Worm (Caenorhabditis elegans) whole organism, midembryonic: Measurements from ENCODE around the gene W08F4.12.

Experiments
- T22C8.4 ChIP-seq: fragments of 200-800 bp; sonication (Bioruptor generic); IDR thresholded peaks from 2 replicates; pipeline ENCODE4 v1.3.6; 2022; ENCODE audit warnings: missing genetic modification characterization, missing compliant biosample characterization
- cog-1 ChIP-seq: sonication (generic microtip); optimal IDR thresholded peaks from 2 replicates; lab custom pipeline; 2016; ENCODE audit warnings: missing genetic modification characterization, missing compliant biosample characterization
- flt-1 ChIP-seq: fragments of 200-800 bp; sonication (Bioruptor generic); IDR thresholded peaks from 2 replicates; pipeline ENCODE4 v1.3.6; 2022; ENCODE audit warnings: missing genetic modification characterization, missing compliant biosample characterization
- ztf-29 ChIP-seq: fragments of 200-800 bp; sonication (Bioruptor generic); IDR thresholded peaks from 2 replicates; pipeline ENCODE4 v1.3.6; 2022; ENCODE audit warnings: missing genetic modification reagents, missing genetic modification characterization, missing compliant biosample characterization

DNA sequence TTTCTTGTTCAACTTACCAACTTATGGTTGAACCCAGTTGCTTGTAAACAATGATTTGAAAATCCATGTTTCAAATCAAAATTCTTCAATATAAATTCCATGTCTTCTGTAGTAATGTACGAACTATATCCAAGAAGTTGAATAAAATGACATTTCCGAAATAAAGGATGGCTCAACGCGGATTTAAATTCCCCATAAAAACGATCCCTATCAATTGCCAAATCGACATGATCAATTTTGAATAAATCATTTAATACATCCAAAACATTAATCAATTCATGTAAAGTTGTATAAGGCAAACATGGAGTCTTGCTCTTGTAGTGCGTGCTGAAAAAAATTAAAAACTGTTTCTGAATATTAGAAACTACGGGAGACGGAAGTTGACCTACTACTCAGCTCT, 6.9 kb upstream of the W08F4.12 start, which contains the start of gene W08F4.10:
- TF ChIP-seq cog-1 (tag; lab: Kevin White, UChicago), result no peak
- TF ChIP-seq flt-1 (GFP tag; lab: Robert Waterston, UW), result no peak
- no peak for TF ChIP-seq T22C8.4 (GFP tag; lab: Robert Waterston, UW)
- no peak for TF ChIP-seq ztf-29
